Worm (Caenorhabditis elegans) whole organism, early embryonic: ENCODE results near the gene twk-22.

Source experiments
- B0310.2 ChIP-seq: sonication (generic microtip); optimal IDR thresholded peaks from 2 replicates; lab custom pipeline; 2016; ENCODE audit warnings: mild to moderate bottlenecking, missing genetic modification characterization, missing compliant biosample characterization
- F13C5.2 ChIP-seq: sonication (generic microtip); optimal IDR thresholded peaks from 2 replicates; lab custom pipeline; 2017; ENCODE audit warnings: mild to moderate bottlenecking, missing genetic modification characterization, inconsistent platforms, missing compliant biosample characterization
- aly-1 ChIP-seq: sonication (generic microtip); optimal IDR thresholded peaks from 2 replicates; lab custom pipeline; 2016; ENCODE audit warnings: missing genetic modification characterization, missing compliant biosample characterization
- ama-1 ChIP-seq: fragments of 150-350 bp; optimal IDR thresholded peaks from 2 replicates; lab custom pipeline; 2014
- ceh-13 ChIP-seq: fragments of 200-800 bp; sonication (Bioruptor generic); optimal IDR thresholded peaks from 2 replicates; lab custom pipeline; 2018; ENCODE audit warnings: mild to moderate bottlenecking, missing genetic modification characterization, missing compliant biosample characterization
- ceh-36 ChIP-seq: sonication (generic microtip); optimal IDR thresholded peaks from 2 replicates; lab custom pipeline; 2016; ENCODE audit warnings: missing genetic modification characterization, inconsistent platforms, missing compliant biosample characterization
- ets-7 ChIP-seq: sonication (generic microtip); optimal IDR thresholded peaks from 2 replicates; lab custom pipeline; 2016; ENCODE audit warnings: missing genotype, missing genetic modification characterization, missing compliant biosample characterization
- flt-1 ChIP-seq: fragments of 200-800 bp; sonication (Bioruptor generic); IDR thresholded peaks from 2 replicates; pipeline ENCODE4 v1.3.6; 2022; ENCODE audit warnings: missing genetic modification characterization, missing compliant biosample characterization
- hmbx-1 ChIP-seq: sonication (generic microtip); optimal IDR thresholded peaks from 2 replicates; lab custom pipeline; 2016; ENCODE audit warnings: mild to moderate bottlenecking, missing genetic modification characterization, missing compliant biosample characterization
- hmg-4 ChIP-seq: fragments of 200-800 bp; sonication (Bioruptor generic); optimal IDR thresholded peaks from 2 replicates; lab custom pipeline; 2018; ENCODE audit warnings: mild to moderate bottlenecking, missing genetic modification characterization, missing compliant biosample characterization
- hnd-1 ChIP-seq: sonication (generic microtip); optimal IDR thresholded peaks from 2 replicates; lab custom pipeline; 2016; ENCODE audit warnings: missing genetic modification characterization, missing compliant biosample characterization
- pes-1 ChIP-seq: fragments of 200-800 bp; sonication (Bioruptor generic); IDR thresholded peaks from 2 replicates; pipeline ENCODE4 v1.3.6; 2022; ENCODE audit warnings: missing genetic modification reagents, missing genetic modification characterization, missing compliant biosample characterization
- scrt-1 ChIP-seq: fragments of 200-800 bp; sonication (Bioruptor generic); IDR thresholded peaks from 2 replicates; pipeline ENCODE4 v1.3.6; 2022; ENCODE audit warnings: missing genetic modification characterization, missing compliant biosample characterization
- sea-1 ChIP-seq: fragments of 200-800 bp; sonication (Bioruptor generic); conservative IDR thresholded peaks from 2 replicates; pipeline ENCODE4 v1.3.6; 2022; ENCODE audit warnings: missing genetic modification characterization, missing compliant biosample characterization
- tbx-11 ChIP-seq: fragments of 200-800 bp; sonication (Bioruptor generic); IDR thresholded peaks from 2 replicates; pipeline ENCODE4 v1.3.6; 2022; ENCODE audit warnings: missing genetic modification characterization, missing compliant biosample characterization
- tbx-37 ChIP-seq: fragments of 200-800 bp; sonication (Bioruptor generic); conservative IDR thresholded peaks from 2 replicates; pipeline ENCODE4 v1.3.6; 2022; ENCODE audit warnings: missing genetic modification reagents, missing genetic modification characterization, missing compliant biosample characterization
- tra-4 ChIP-seq: sonication (generic microtip); optimal IDR thresholded peaks from 2 replicates; lab custom pipeline; 2017; ENCODE audit warnings: missing genetic modification characterization, missing compliant biosample characterization

The twk-22 gene

ce11 chrX:16321864-16322263, 15.6 kb downstream of the twk-22 start:
- no peak for TF ChIP-seq tra-4 (tag; lab: Kevin White, UChicago)
- TF ChIP-seq ama-1 = no peak
- no peak for TF ChIP-seq flt-1
- TF ChIP-seq hmg-4 = no peak
- no peak for TF ChIP-seq F13C5.2 (tag; lab: Kevin White, UChicago)

ce11 chrX:16324222-16324621, 18.0 kb downstream of the twk-22 start:
- TF ChIP-seq sea-1 (GFP tag; lab: Robert Waterston, UW) = no peak
- no peak for TF ChIP-seq ets-7 (tag; lab: Kevin White, UChicago)
- no peak for TF ChIP-seq pes-1 (GFP tag; lab: Robert Waterston, UW)
- no peak for TF ChIP-seq hnd-1 (tag; lab: Kevin White, UChicago)
- TF ChIP-seq hmg-4 = no peak
- TF ChIP-seq tra-4 (tag; lab: Kevin White, UChicago) = no peak
- no peak for TF ChIP-seq aly-1
- TF ChIP-seq tbx-37 = no peak
- no peak for TF ChIP-seq flt-1
- TF ChIP-seq B0310.2 (tag; lab: Kevin White, UChicago) = no peak
- no peak for TF ChIP-seq F13C5.2 (tag; lab: Kevin White, UChicago)
- no peak for TF ChIP-seq tbx-11 (GFP tag; lab: Robert Waterston, UW)
- no peak for TF ChIP-seq ceh-13 (GFP tag; lab: Kevin White, UChicago)

- TF ChIP-seq hnd-1 (tag; lab: Kevin White, UChicago) (no peak), ets-7 (tag; lab: Kevin White, UChicago) (no peak), tbx-37 (no peak), aly-1 (no peak), ceh-13 (GFP tag; lab: Kevin White, UChicago) (no peak), B0310.2 (tag; lab: Kevin White, UChicago) (no peak), tbx-11 (GFP tag; lab: Robert Waterston, UW) (no peak), scrt-1 (no peak), sea-1 (GFP tag; lab: Robert Waterston, UW) (no peak), tra-4 (tag; lab: Kevin White, UChicago) (no peak), hmbx-1 (tag; lab: Kevin White, UChicago) (no peak), ama-1 (no peak), pes-1 (GFP tag; lab: Robert Waterston, UW) (no peak), hmg-4 (no peak), F13C5.2 (tag; lab: Kevin White, UChicago) (no peak), flt-1 (no peak), ceh-36 (tag; lab: Kevin White, UChicago) (no peak)
Measured at ce11 chrX:16327229-16327628, 21.0 kb downstream of the twk-22 start.

ce11 chrX:16328328-16328727, 22.1 kb downstream of the twk-22 start, which contains the start of gene C11G6.2:
C11G6.2 (plus strand) TSS chrX:16328628.
- no peak for TF ChIP-seq hnd-1 (tag; lab: Kevin White, UChicago)
- no peak for TF ChIP-seq tbx-37
- no peak for TF ChIP-seq aly-1
- no peak for TF ChIP-seq ceh-13 (GFP tag; lab: Kevin White, UChicago)
- no peak for TF ChIP-seq hmg-4

ce11 chrX:16331425-16331824, 25.2 kb downstream of the twk-22 start:
- TF ChIP-seq hmg-4 (no peak), hnd-1 (tag; lab: Kevin White, UChicago) (no peak), ceh-36 (tag; lab: Kevin White, UChicago) (no peak), B0310.2 (tag; lab: Kevin White, UChicago) (no peak), F13C5.2 (tag; lab: Kevin White, UChicago) (no peak), sea-1 (GFP tag; lab: Robert Waterston, UW) (no peak), hmbx-1 (tag; lab: Kevin White, UChicago) (no peak), flt-1 (no peak), ama-1 (no peak), tra-4 (tag; lab: Kevin White, UChicago) (no peak), tbx-11 (GFP tag; lab: Robert Waterston, UW) (no peak)

ce11 chrX:16331932-16332485, 25.7 kb downstream of the twk-22 start, which contains the start of gene taf-3:
taf-3 (plus strand) TSS chrX:16332435.
- TF ChIP-seq F13C5.2 (tag; lab: Kevin White, UChicago) (peak; percentile 22), aly-1 (no peak)

ce11 chrX:16335396-16335795, 29.1 kb downstream of the twk-22 start:
- TF ChIP-seq tbx-37 (no peak), scrt-1 (no peak), F13C5.2 (tag; lab: Kevin White, UChicago) (no peak), B0310.2 (tag; lab: Kevin White, UChicago) (no peak)

- TF ChIP-seq tbx-11 (GFP tag; lab: Robert Waterston, UW) (no peak), B0310.2 (tag; lab: Kevin White, UChicago) (no peak), flt-1 (no peak), scrt-1 (no peak), ets-7 (tag; lab: Kevin White, UChicago) (no peak), ceh-13 (GFP tag; lab: Kevin White, UChicago) (no peak), F13C5.2 (tag; lab: Kevin White, UChicago) (no peak), aly-1 (no peak), ama-1 (no peak), tra-4 (tag; lab: Kevin White, UChicago) (no peak), hmbx-1 (tag; lab: Kevin White, UChicago) (no peak), hnd-1 (tag; lab: Kevin White, UChicago) (no peak), tbx-37 (no peak), ceh-36 (tag; lab: Kevin White, UChicago) (no peak), pes-1 (GFP tag; lab: Robert Waterston, UW) (no peak), sea-1 (GFP tag; lab: Robert Waterston, UW) (no peak)
Measured at ce11 chrX:16336940-16337339, 30.7 kb downstream of the twk-22 start.
